Worm (Caenorhabditis elegans): ENCODE results near the gene faah-1.

Gene faah-1

ce11 chrIV:8152688-8153087, 6.5 kb upstream of the faah-1 start:
- peak; percentile 16 for TF ChIP-seq nhr-80 (tag; optimal IDR thresholded peaks at IDR 0.05)
- TF ChIP-seq nfyb-1 (GFP tag; IDR thresholded peaks at IDR 0.05): 0 out of 2 replicates have a peak, but pooled peaks have one; percentile 13
- no peak for TF ChIP-seq ztf-22 (GFP tag; optimal IDR thresholded peaks at IDR 0.05)

- TF ChIP-seq F39B2.1 (GFP tag; IDR thresholded peaks at IDR 0.05) (no peak), bed-1 (GFP tag; IDR thresholded peaks at IDR 0.05) (no peak), hmg-1.2 (GFP tag; IDR thresholded peaks at IDR 0.05) (0 out of 2 replicates have a peak, but pooled peaks have one; percentile 10), snpc-1.3 (tag; optimal IDR thresholded peaks at IDR 0.05; ENCODE audit: insufficient read depth) (no peak), nhr-90 (tag; optimal IDR thresholded peaks at IDR 0.05) (no peak), nfya-2 (GFP tag; IDR thresholded peaks at IDR 0.05) (no peak), nhr-27 (tag; optimal IDR thresholded peaks at IDR 0.05) (no peak)
Measured at ce11 chrIV:8153163-8153562, 6.0 kb upstream of the faah-1 start.

- TF ChIP-seq nhr-90 (tag; optimal IDR thresholded peaks at IDR 0.05) (peak; percentile 20), ZK185.1 (tag; optimal IDR thresholded peaks at IDR 0.05; ENCODE audit: poor library complexity, severe bottlenecking) (no peak), lsl-1 (GFP tag; optimal IDR thresholded peaks at IDR 0.05) (no peak)
Measured at ce11 chrIV:8154966-8155365, 4.2 kb upstream of the faah-1 start.

ce11 chrIV:8157161-8157560, 2.0 kb upstream of the faah-1 start, which contains the start of gene B0218.5:
B0218.5 (minus strand) TSS chrIV:8157261.
- TF ChIP-seq chd-7 (tag; optimal IDR thresholded peaks at IDR 0.05) (no peak), pha-4 (tag; optimal IDR thresholded peaks at IDR 0.05) (no peak), tbx-9 (tag; optimal IDR thresholded peaks at IDR 0.05; ENCODE audit: borderline replicate concordance) (no peak), snpc-3.4 (tag; optimal IDR thresholded peaks at IDR 0.05) (no peak), B0035.1 (tag; optimal IDR thresholded peaks at IDR 0.05) (no peak), nhr-120 (GFP tag; IDR thresholded peaks at IDR 0.05) (no peak), T07F8.4 (tag; optimal IDR thresholded peaks at IDR 0.05) (no peak), ZK185.1 (tag; optimal IDR thresholded peaks at IDR 0.05; ENCODE audit: poor library complexity, severe bottlenecking) (no peak), hmg-1.2 (GFP tag; IDR thresholded peaks at IDR 0.05) (no peak), madf-10 (tag; optimal IDR thresholded peaks at IDR 0.05) (no peak), ztf-6 (GFP tag; IDR thresholded peaks at IDR 0.05) (no peak), ztf-18 (tag; optimal IDR thresholded peaks at IDR 0.05) (no peak), ets-4 (GFP tag; optimal IDR thresholded peaks at IDR 0.05) (no peak), ceh-91 (GFP tag; IDR thresholded peaks at IDR 0.05) (no peak), nfya-2 (GFP tag; IDR thresholded peaks at IDR 0.05) (no peak), mel-28 (tag; optimal IDR thresholded peaks at IDR 0.05; ENCODE audit: borderline replicate concordance) (no peak), F57A8.1 (GFP tag; optimal IDR thresholded peaks at IDR 0.05) (no peak)

ce11 chrIV:8159995-8160394, 808 bp downstream of the faah-1 start:
- TF ChIP-seq nfya-2 (GFP tag; IDR thresholded peaks at IDR 0.05): no peak
- TF ChIP-seq mxl-1 (tag; optimal IDR thresholded peaks at IDR 0.05): no peak
- no peak for TF ChIP-seq ZK185.1 (tag; optimal IDR thresholded peaks at IDR 0.05; ENCODE audit: poor library complexity, severe bottlenecking)
- no peak for TF ChIP-seq K11D2.4 (GFP tag; IDR thresholded peaks at IDR 0.05)
- no peak for TF ChIP-seq let-607 (tag; optimal IDR thresholded peaks at IDR 0.05)
- no peak for TF ChIP-seq hlh-26 (GFP tag; conservative IDR thresholded peaks at IDR 0.05)
- no peak for TF ChIP-seq F10E7.11 (tag; optimal IDR thresholded peaks at IDR 0.05)
- no peak for TF ChIP-seq egrh-3 (GFP tag; IDR thresholded peaks at IDR 0.05)
- TF ChIP-seq F57C9.4 (tag; optimal IDR thresholded peaks at IDR 0.05): no peak
- no peak for TF ChIP-seq fkh-3 (tag; optimal IDR thresholded peaks at IDR 0.05)
- no peak for TF ChIP-seq attf-6 (GFP tag; IDR thresholded peaks at IDR 0.05)
- no peak for TF ChIP-seq ztf-6 (GFP tag; IDR thresholded peaks at IDR 0.05)
- no peak for TF ChIP-seq tbx-9 (tag; optimal IDR thresholded peaks at IDR 0.05; ENCODE audit: borderline replicate concordance)
- no peak for TF ChIP-seq F33H1.4 (GFP tag; IDR thresholded peaks at IDR 0.05)
- no peak for TF ChIP-seq unc-130 (GFP tag; optimal IDR thresholded peaks at IDR 0.05)
- TF ChIP-seq nhr-120 (GFP tag; IDR thresholded peaks at IDR 0.05): no peak
- no peak for TF ChIP-seq ets-4 (GFP tag; optimal IDR thresholded peaks at IDR 0.05)

All from whole organism, young adult.